Worm (Caenorhabditis elegans) whole organism, L1 larva: ENCODE results near the gene T05C12.8.
A peak's percentile ranks its signal among the peaks of the same experiment; 100 is the strongest.

Source experiments
- C04F5.9 ChIP-seq: sonication (generic microtip); optimal IDR thresholded peaks from 2 replicates; lab custom pipeline; 2016; ENCODE audit warnings: missing genetic modification characterization, missing compliant biosample characterization
- C16A3.4 ChIP-seq: fragments of 150-350 bp; optimal IDR thresholded peaks from 2 replicates; lab custom pipeline; 2014; ENCODE audit warnings: missing biosample characterization, missing genetic modification characterization
- C34B4.2 ChIP-seq: sonication (generic microtip); optimal IDR thresholded peaks from 2 replicates; lab custom pipeline; 2017; ENCODE audit warnings: mild to moderate bottlenecking, missing genetic modification characterization, missing compliant biosample characterization
- F16B12.6 ChIP-seq: fragments of 150-350 bp; optimal IDR thresholded peaks from 2 replicates; lab custom pipeline; 2014; ENCODE audit warnings: missing biosample characterization, missing genetic modification characterization
- Y116A8C.19 ChIP-seq: sonication (generic microtip); optimal IDR thresholded peaks from 2 replicates; lab custom pipeline; 2016; ENCODE audit warnings: missing compliant biosample characterization, missing genetic modification characterization, borderline replicate concordance
- aha-1 ChIP-seq: fragments of 150-350 bp; optimal IDR thresholded peaks from 2 replicates; lab custom pipeline; 2014; ENCODE audit warnings: missing biosample characterization, missing genetic modification characterization
- alr-1 ChIP-seq: fragments of 200-800 bp; sonication (Bioruptor generic); optimal IDR thresholded peaks from 2 replicates; lab custom pipeline; 2018; ENCODE audit warnings: borderline replicate concordance, mild to moderate bottlenecking, missing genetic modification characterization, missing compliant biosample characterization
- aly-2 ChIP-seq: fragments of 150-350 bp; optimal IDR thresholded peaks from 2 replicates; lab custom pipeline; 2014; ENCODE audit warnings: missing biosample characterization, missing genetic modification characterization
- blmp-1 ChIP-seq: fragments of 150-350 bp; optimal IDR thresholded peaks from 2 replicates; lab custom pipeline; 2014; ENCODE audit warnings: missing biosample characterization, missing genetic modification characterization
- ceh-8 ChIP-seq: fragments of 200-800 bp; sonication (Bioruptor generic); optimal IDR thresholded peaks from 2 replicates; lab custom pipeline; 2018; ENCODE audit warnings: mild to moderate bottlenecking, missing genetic modification characterization, moderate library complexity, missing compliant biosample characterization
- ces-1 ChIP-seq: fragments of 150-350 bp; optimal IDR thresholded peaks from 2 replicates; lab custom pipeline; 2014; ENCODE audit warnings: missing biosample characterization, missing genetic modification reagents, missing genetic modification characterization
- dsc-1 ChIP-seq: sonication (generic microtip); optimal IDR thresholded peaks from 2 replicates; lab custom pipeline; 2016; ENCODE audit warnings: mild to moderate bottlenecking, missing genetic modification characterization, missing compliant biosample characterization
- egl-13 ChIP-seq: sonication (generic microtip); optimal IDR thresholded peaks from 2 replicates; lab custom pipeline; 2016; ENCODE audit warnings: missing genotype, missing genetic modification reagents, missing genetic modification characterization, missing compliant biosample characterization
- egl-27 ChIP-seq, 2 experiments: fragments of 150-350 bp in 1 of 2; sonication (generic microtip); optimal IDR thresholded peaks; 3 replicates each; lab custom pipeline; 2017 to 2018; ENCODE audit warnings: missing biosample characterization in 2 of 2, missing genetic modification characterization in 2 of 2, missing genetic modification reagents in 2 of 2
- elt-2 ChIP-seq: sonication (generic microtip); optimal IDR thresholded peaks from 2 replicates; lab custom pipeline; 2016; ENCODE audit warnings: missing genetic modification characterization, mild to moderate bottlenecking, inconsistent platforms, missing compliant biosample characterization, missing genetic modification reagents
- elt-3 ChIP-seq, 6 experiments: fragments of 150-350 bp in 1 of 6; sonication (generic microtip); optimal IDR thresholded peaks; 2 replicates each; lab custom pipeline; 2017 to 2018; ENCODE audit warnings: missing biosample characterization in 6 of 6, missing genetic modification characterization in 6 of 6, inconsistent platforms in 1 of 6
- ets-5 ChIP-seq: fragments of 200-800 bp; sonication (Bioruptor generic); IDR thresholded peaks from 2 replicates; pipeline ENCODE4 v1.3.6; 2022; ENCODE audit warnings: missing genetic modification characterization, missing compliant biosample characterization
- fkh-10 ChIP-seq: sonication (generic microtip); optimal IDR thresholded peaks from 2 replicates; lab custom pipeline; 2017; ENCODE audit warnings: missing biosample characterization, missing genetic modification reagents, missing genetic modification characterization
- fkh-4 ChIP-seq: sonication (generic microtip); optimal IDR thresholded peaks from 2 replicates; lab custom pipeline; 2016; ENCODE audit warnings: missing compliant biosample characterization, missing genetic modification characterization, borderline replicate concordance
- fos-1 ChIP-seq: fragments of 150-350 bp; optimal IDR thresholded peaks from 2 replicates; lab custom pipeline; 2014; ENCODE audit warnings: missing biosample characterization, missing genetic modification characterization
- grh-1 ChIP-seq: fragments of 200-800 bp; sonication (Bioruptor generic); IDR thresholded peaks from 2 replicates; pipeline ENCODE4 v1.3.6; 2022; ENCODE audit warnings: missing genetic modification reagents, missing genetic modification characterization, missing compliant biosample characterization
- hlh-17 ChIP-seq: fragments of 200-800 bp; sonication (Bioruptor generic); optimal IDR thresholded peaks from 2 replicates; lab custom pipeline; 2018; ENCODE audit warnings: missing genetic modification characterization, mild to moderate bottlenecking, missing compliant biosample characterization, moderate library complexity, borderline replicate concordance
- hlh-4 ChIP-seq: sonication (generic microtip); optimal IDR thresholded peaks from 2 replicates; lab custom pipeline; 2016; ENCODE audit warnings: mild to moderate bottlenecking, missing genetic modification characterization, missing compliant biosample characterization
- hpl-2 ChIP-seq: fragments of 150-350 bp; optimal IDR thresholded peaks from 2 replicates; lab custom pipeline; 2014; ENCODE audit warnings: missing biosample characterization, missing genetic modification reagents, missing genetic modification characterization
- isw-1 ChIP-seq: fragments of 200-800 bp; sonication (Bioruptor generic); IDR thresholded peaks from 2 replicates; pipeline ENCODE4 v1.3.6; 2022; ENCODE audit warnings: missing genetic modification characterization, missing compliant biosample characterization
- jun-1 ChIP-seq: fragments of 150-350 bp; optimal IDR thresholded peaks from 2 replicates; lab custom pipeline; 2014; ENCODE audit warnings: missing biosample characterization, missing genetic modification reagents, missing genetic modification characterization
- lin-13 ChIP-seq: fragments of 150-350 bp; optimal IDR thresholded peaks from 2 replicates; lab custom pipeline; 2014; ENCODE audit warnings: missing biosample characterization, missing genetic modification reagents, missing genetic modification characterization
- lin-15B ChIP-seq: fragments of 150-350 bp; sonication (generic microtip); optimal IDR thresholded peaks from 3 replicates; lab custom pipeline; 2014; ENCODE audit warnings: missing biosample characterization, missing genetic modification characterization
- lin-35 ChIP-seq, 2 experiments: fragments of 150-350 bp; optimal IDR thresholded peaks; 2 replicates each; lab custom pipeline; 2014; ENCODE audit warnings: missing biosample characterization in 2 of 2, missing genetic modification characterization in 2 of 2, missing genetic modification reagents in 2 of 2
- mab-9 ChIP-seq: fragments of 200-800 bp; sonication (Bioruptor generic); IDR thresholded peaks from 2 replicates; pipeline ENCODE4 v1.3.6; 2022; ENCODE audit warnings: missing genetic modification reagents, missing genetic modification characterization, missing compliant biosample characterization
- nhr-11 ChIP-seq: fragments of 150-350 bp; optimal IDR thresholded peaks from 2 replicates; lab custom pipeline; 2014; ENCODE audit warnings: missing biosample characterization, missing genetic modification characterization
- nhr-12 ChIP-seq: sonication (generic microtip); optimal IDR thresholded peaks from 2 replicates; lab custom pipeline; 2017; ENCODE audit warnings: missing biosample characterization, missing genetic modification characterization
- nhr-19 ChIP-seq: fragments of 200-800 bp; sonication (Bioruptor generic); conservative IDR thresholded peaks from 2 replicates; pipeline ENCODE4 v1.3.6; 2022; ENCODE audit warnings: missing genetic modification characterization, missing compliant biosample characterization
- nhr-20 ChIP-seq: sonication (generic microtip); optimal IDR thresholded peaks from 2 replicates; lab custom pipeline; 2016; ENCODE audit warnings: mild to moderate bottlenecking, missing genetic modification characterization, missing compliant biosample characterization
- nhr-28 ChIP-seq: fragments of 150-350 bp; optimal IDR thresholded peaks from 2 replicates; lab custom pipeline; 2014; ENCODE audit warnings: missing biosample characterization, missing genetic modification characterization
- nhr-47 ChIP-seq: sonication (generic microtip); optimal IDR thresholded peaks from 2 replicates; lab custom pipeline; 2016; ENCODE audit warnings: mild to moderate bottlenecking, missing genetic modification characterization, moderate library complexity, missing compliant biosample characterization
- nhr-71 ChIP-seq: sonication (generic microtip); optimal IDR thresholded peaks from 2 replicates; lab custom pipeline; 2016; ENCODE audit warnings: mild to moderate bottlenecking, missing genetic modification characterization, moderate library complexity, missing compliant biosample characterization
- nhr-77 ChIP-seq: fragments of 150-350 bp; optimal IDR thresholded peaks from 2 replicates; lab custom pipeline; 2014; ENCODE audit warnings: missing biosample characterization, missing genetic modification characterization
- nhr-85 ChIP-seq: sonication (generic microtip); peaks from one replicate; lab custom pipeline; 2016; ENCODE audit warnings: missing genetic modification characterization, inconsistent platforms, missing compliant biosample characterization
- pag-3 ChIP-seq: sonication (generic microtip); optimal IDR thresholded peaks from 2 replicates; lab custom pipeline; 2017; ENCODE audit warnings: missing genetic modification characterization, mild to moderate bottlenecking, missing compliant biosample characterization, antibody characterized with exemption, borderline replicate concordance; ENCODE audit not compliant: insufficient read depth
- pax-3 ChIP-seq: fragments of 200-800 bp; sonication (Bioruptor generic); optimal IDR thresholded peaks from 2 replicates; lab custom pipeline; 2018; ENCODE audit warnings: mild to moderate bottlenecking, missing genetic modification characterization, moderate library complexity, missing compliant biosample characterization
- pqm-1 ChIP-seq: sonication (generic microtip); optimal IDR thresholded peaks from 3 replicates; lab custom pipeline; 2017; ENCODE audit warnings: missing biosample characterization, missing genetic modification characterization
- rnt-1 ChIP-seq: sonication (generic microtip); optimal IDR thresholded peaks from 2 replicates; lab custom pipeline; 2016; ENCODE audit warnings: mild to moderate bottlenecking, missing genetic modification characterization, moderate library complexity, missing compliant biosample characterization
- skn-1 ChIP-seq: fragments of 150-350 bp; optimal IDR thresholded peaks from 2 replicates; lab custom pipeline; 2014; ENCODE audit warnings: missing biosample characterization, missing genetic modification characterization
- snpc-4 ChIP-seq: fragments of 150-350 bp; optimal IDR thresholded peaks from 2 replicates; lab custom pipeline; 2014; ENCODE audit warnings: missing biosample characterization, missing genetic modification characterization
- sox-4 ChIP-seq: sonication (generic microtip); optimal IDR thresholded peaks from 2 replicates; lab custom pipeline; 2016; ENCODE audit warnings: missing genetic modification characterization, missing compliant biosample characterization
- sptf-1 ChIP-seq: fragments of 150-350 bp; optimal IDR thresholded peaks from 2 replicates; lab custom pipeline; 2014; ENCODE audit warnings: missing biosample characterization, missing genetic modification characterization
- swsn-7 ChIP-seq: sonication (generic microtip); optimal IDR thresholded peaks from 2 replicates; lab custom pipeline; 2016; ENCODE audit warnings: missing genetic modification characterization, missing compliant biosample characterization
- tbx-2 ChIP-seq: sonication (generic microtip); optimal IDR thresholded peaks from 2 replicates; lab custom pipeline; 2016; ENCODE audit warnings: missing genetic modification characterization, missing compliant biosample characterization
- tlp-1 ChIP-seq: fragments of 150-350 bp; optimal IDR thresholded peaks from 2 replicates; lab custom pipeline; 2014; ENCODE audit warnings: missing biosample characterization, missing genetic modification characterization
- unc-130 ChIP-seq: fragments of 150-350 bp; optimal IDR thresholded peaks from 2 replicates; lab custom pipeline; 2017; ENCODE audit warnings: missing biosample characterization, missing genetic modification characterization, inconsistent platforms
- unc-86 ChIP-seq: sonication (generic microtip); optimal IDR thresholded peaks from 2 replicates; lab custom pipeline; 2016; ENCODE audit warnings: missing genetic modification characterization, missing compliant biosample characterization
- unc-98 ChIP-seq: fragments of 200-800 bp; sonication (Bioruptor generic); IDR thresholded peaks from 2 replicates; pipeline ENCODE4 v1.3.6; 2022; ENCODE audit warnings: missing genetic modification characterization, missing compliant biosample characterization
- zip-4 ChIP-seq: fragments of 200-800 bp; sonication (Bioruptor generic); optimal IDR thresholded peaks from 2 replicates; lab custom pipeline; 2018; ENCODE audit warnings: mild to moderate bottlenecking, missing genetic modification characterization, moderate library complexity, missing compliant biosample characterization

The T05C12.8 gene

DNA sequence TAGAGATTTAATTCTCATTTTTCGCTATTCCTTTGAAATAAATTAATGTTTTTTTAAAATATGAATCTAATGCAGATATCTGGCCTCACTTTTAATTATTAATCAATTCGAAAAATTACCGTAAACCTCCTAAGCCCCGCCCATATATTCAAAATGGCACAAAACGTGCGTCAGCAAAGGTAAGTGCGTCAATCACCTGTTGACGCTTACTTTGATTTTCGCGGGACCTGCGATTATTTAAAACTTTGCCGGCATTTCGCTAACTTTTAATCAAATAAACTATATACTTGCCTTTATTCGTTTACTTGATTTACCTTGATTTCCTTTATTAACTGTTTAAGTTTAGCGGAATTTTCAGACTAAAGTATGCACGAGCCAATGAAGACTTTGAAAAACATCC lies 32.4 kb downstream of the T05C12.8 start, which contains the start of gene pch-2:
Gene pch-2 (plus strand): TSS at position 359 of the 400 bp plus-strand sequence.
- TF ChIP-seq Y116A8C.19 (no peak), swsn-7 (peak; percentile 48), hlh-17 (GFP tag; lab: Kevin White, UChicago) (no peak), nhr-85 (tag; lab: Kevin White, UChicago) (peak; percentile 75), dsc-1 (tag; lab: Kevin White, UChicago) (no peak), alr-1 (tag; lab: Kevin White, UChicago) (no peak), blmp-1 (peak; percentile 60), mab-9 (GFP tag; lab: Robert Waterston, UW) (no peak), nhr-47 (tag; lab: Kevin White, UChicago) (peak; percentile 67), snpc-4 (no peak), aly-2 (tag; lab: Kevin White, UChicago) (no peak), elt-2 (no peak), nhr-28 (tag; lab: Kevin White, UChicago) (no peak), unc-130 (tag; lab: Kevin White, UChicago) (peak; percentile 3), lin-35 (GFP tag; optimal IDR thresholded peaks at IDR 0.05; lab: Kevin White, UChicago) (peak; percentile 78 to 93), egl-27 (tag; optimal IDR thresholded peaks at IDR 0.05; lab: Kevin White, UChicago) (no peak), hpl-2 (no peak), sptf-1 (tag; lab: Kevin White, UChicago) (no peak), unc-98 (GFP tag; lab: Robert Waterston, UW) (no peak), pqm-1 (tag; lab: Kevin White, UChicago) (no peak), aha-1 (tag; lab: Kevin White, UChicago) (no peak), fkh-4 (no peak), fos-1 (tag; lab: Kevin White, UChicago) (no peak), grh-1 (GFP tag; lab: Robert Waterston, UW) (no peak), C34B4.2 (tag; lab: Kevin White, UChicago) (no peak), zip-4 (GFP tag; lab: Kevin White, UChicago) (no peak), skn-1 (tag; lab: Kevin White, UChicago) (peak; percentile 32), tlp-1 (tag; lab: Kevin White, UChicago) (no peak), ces-1 (GFP tag; lab: Kevin White, UChicago) (no peak), nhr-11 (tag; lab: Kevin White, UChicago) (no peak), pax-3 (no peak), lin-15B (tag; lab: Kevin White, UChicago) (peak; percentile 62), jun-1 (tag; lab: Kevin White, UChicago) (no peak), nhr-19 (GFP tag; lab: Robert Waterston, UW) (peak; percentile 46), egl-13 (tag; lab: Kevin White, UChicago) (no peak), ceh-8 (GFP tag; lab: Kevin White, UChicago) (no peak), hlh-4 (no peak), unc-86 (tag; lab: Kevin White, UChicago) (no peak), isw-1 (peak; percentile 29; the same call in 1 of the 2 replicates), nhr-71 (tag; lab: Kevin White, UChicago) (peak; percentile 70), elt-3 (tag; optimal IDR thresholded peaks at IDR 0.05; lab: Kevin White, UChicago) (peak in 1 of 6 experiments; percentile 59), nhr-77 (tag; lab: Kevin White, UChicago) (peak; percentile 37), C04F5.9 (tag; lab: Kevin White, UChicago) (peak; percentile 64), fkh-10 (GFP tag; lab: Kevin White, UChicago) (no peak), C16A3.4 (tag; lab: Kevin White, UChicago) (peak; percentile 74), nhr-20 (tag; lab: Kevin White, UChicago) (peak; percentile 61), pag-3 (no peak), F16B12.6 (peak; percentile 38), nhr-12 (tag; lab: Kevin White, UChicago) (no peak), rnt-1 (tag; lab: Kevin White, UChicago) (peak; percentile 66), sox-4 (tag; lab: Kevin White, UChicago) (no peak), ets-5 (no peak), tbx-2 (tag; lab: Kevin White, UChicago) (no peak), lin-13 (no peak)
